Fruit fly (Drosophila melanogaster): Measurements from ENCODE around the gene dpr8.

dpr8 gene

DNA sequence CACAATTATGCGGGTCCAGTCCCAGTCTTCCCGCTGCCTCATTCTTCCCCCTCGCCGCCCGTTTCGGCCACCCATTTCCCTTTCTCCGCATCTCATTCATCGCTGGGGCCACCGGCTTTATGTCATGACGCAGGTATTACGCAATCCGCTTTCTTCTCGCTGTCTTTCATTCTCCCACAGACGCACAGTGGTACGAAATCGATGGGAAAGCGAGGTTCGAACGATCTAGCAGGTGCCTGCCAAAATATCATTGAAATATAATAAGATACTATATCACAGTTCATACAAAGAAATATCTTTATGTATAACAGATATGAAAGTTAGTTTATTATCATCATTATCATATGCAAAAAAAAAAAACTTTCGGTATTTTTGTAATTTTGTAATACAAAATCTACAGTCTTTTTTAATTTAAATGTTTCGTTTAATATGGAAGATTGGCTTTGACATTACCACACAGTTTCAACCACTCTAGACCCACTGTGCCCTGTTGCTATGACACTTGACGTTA is 161.6 kb downstream of the dpr8 start:
- no peak for TF ChIP-seq Sin3A (optimal IDR thresholded peaks at IDR 0.05)

DNA sequence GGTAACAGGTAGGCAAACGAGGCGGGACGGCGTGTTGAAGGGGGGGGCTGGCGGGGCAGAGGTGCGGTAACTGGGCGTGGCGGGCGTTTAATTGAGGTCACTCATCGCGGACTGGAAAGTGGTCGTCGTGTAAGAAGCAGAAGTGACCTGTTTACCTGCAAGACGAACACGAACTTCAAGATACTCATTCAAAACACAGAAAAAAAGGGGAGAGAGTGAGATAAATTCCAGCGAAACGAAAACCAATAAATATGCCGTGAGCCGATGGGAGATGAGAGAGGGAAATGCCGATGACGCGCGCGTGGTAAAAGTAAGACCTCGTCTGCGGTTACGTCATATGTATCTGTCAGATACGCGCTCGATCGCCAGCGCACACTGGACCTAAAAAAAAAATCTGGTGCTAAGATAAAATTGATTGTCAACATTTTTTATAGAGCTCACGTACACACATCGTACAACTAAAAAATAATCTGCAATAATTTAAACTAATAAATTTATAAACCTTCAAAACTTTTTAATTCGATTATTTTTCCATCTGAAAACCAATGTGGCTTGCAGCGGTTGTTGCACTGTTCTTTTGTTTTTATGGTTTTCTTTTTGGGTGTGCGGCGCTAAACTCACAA is 171.9 kb downstream of the dpr8 start:
- no peak for TF ChIP-seq insv (optimal IDR thresholded peaks at IDR 0.05)
- no peak for TF ChIP-seq h (optimal IDR thresholded peaks at IDR 0.05)
- TF ChIP-seq Myc (optimal IDR thresholded peaks at IDR 0.05): no peak

DNA sequence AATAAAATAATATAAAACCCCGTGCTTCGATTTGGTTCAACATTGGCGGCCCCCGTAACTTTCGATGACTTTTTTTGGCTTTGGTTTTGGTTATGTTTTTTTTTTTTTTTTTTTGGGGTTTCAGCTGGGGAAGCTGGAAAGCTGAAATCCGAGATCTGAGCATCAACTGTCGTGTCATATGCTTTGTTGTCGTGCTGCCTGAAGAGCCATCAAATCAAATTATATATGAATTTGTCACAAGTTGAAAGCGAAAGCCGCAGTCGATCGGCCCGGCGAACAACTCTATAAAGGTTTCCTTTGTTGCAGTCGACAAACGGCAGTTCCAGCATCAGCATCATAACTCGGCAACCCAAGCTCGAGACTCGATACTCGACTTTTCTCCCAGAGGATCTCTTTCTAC is 173.8 kb downstream of the dpr8 start, which contains the start of gene CG12540:
TSS of gene CG12540 (plus strand) at position 301 of the 400 bp plus-strand sequence.
- TF ChIP-seq ttk (optimal IDR thresholded peaks at IDR 0.05) (no peak), Sin3A (optimal IDR thresholded peaks at IDR 0.05) (no peak), psq (optimal IDR thresholded peaks at IDR 0.05) (no peak), insv (optimal IDR thresholded peaks at IDR 0.05) (no peak), h (optimal IDR thresholded peaks at IDR 0.05) (no peak), Myc (optimal IDR thresholded peaks at IDR 0.05) (no peak)

DNA sequence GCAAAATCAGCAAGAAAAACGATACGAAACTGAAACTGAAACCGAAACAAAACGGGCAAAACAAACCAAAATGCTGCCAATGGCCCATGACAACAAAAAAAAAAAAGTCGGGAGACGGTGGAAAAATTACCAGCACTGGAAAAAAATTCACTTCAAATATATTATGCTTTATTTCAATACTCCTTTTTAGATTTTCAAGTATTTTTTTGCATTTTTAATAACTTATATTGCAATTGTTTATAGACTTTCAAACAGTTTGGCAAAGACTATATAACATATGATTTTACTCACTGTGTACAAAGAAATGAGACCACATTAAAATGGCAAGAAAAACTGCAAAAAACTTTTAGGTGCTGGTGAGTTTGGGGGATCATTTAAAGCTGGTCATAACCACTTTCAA is 179.0 kb downstream of the dpr8 start:
- no peak for TF ChIP-seq psq (optimal IDR thresholded peaks at IDR 0.05)
- no peak for TF ChIP-seq Myc (optimal IDR thresholded peaks at IDR 0.05)
- TF ChIP-seq insv (optimal IDR thresholded peaks at IDR 0.05): no peak
- TF ChIP-seq ttk (optimal IDR thresholded peaks at IDR 0.05): no peak
- no peak for TF ChIP-seq h (optimal IDR thresholded peaks at IDR 0.05)
- no peak for TF ChIP-seq Sin3A (optimal IDR thresholded peaks at IDR 0.05)

Data from Kc167 (cell line).